Fruit fly (Drosophila melanogaster) Kc167 (cell line): Measurements from ENCODE around the gene Rnb.

Source experiments
- Myc ChIP-seq: fragments of >200 bp; optimal IDR thresholded peaks from 2 replicates; lab custom pipeline; 2017; ENCODE audit warnings: missing external identifiers
- h ChIP-seq: fragments of >200 bp; optimal IDR thresholded peaks from 3 replicates; lab custom pipeline; 2018; ENCODE audit warnings: missing external identifiers
- psq ChIP-seq: fragments of >200 bp; optimal IDR thresholded peaks from 2 replicates; lab custom pipeline; 2017; ENCODE audit warnings: missing external identifiers
- ttk ChIP-seq: sonication (Bioruptor generic); optimal IDR thresholded peaks from 2 replicates; lab custom pipeline; 2017; ENCODE audit warnings: missing external identifiers

DNA sequence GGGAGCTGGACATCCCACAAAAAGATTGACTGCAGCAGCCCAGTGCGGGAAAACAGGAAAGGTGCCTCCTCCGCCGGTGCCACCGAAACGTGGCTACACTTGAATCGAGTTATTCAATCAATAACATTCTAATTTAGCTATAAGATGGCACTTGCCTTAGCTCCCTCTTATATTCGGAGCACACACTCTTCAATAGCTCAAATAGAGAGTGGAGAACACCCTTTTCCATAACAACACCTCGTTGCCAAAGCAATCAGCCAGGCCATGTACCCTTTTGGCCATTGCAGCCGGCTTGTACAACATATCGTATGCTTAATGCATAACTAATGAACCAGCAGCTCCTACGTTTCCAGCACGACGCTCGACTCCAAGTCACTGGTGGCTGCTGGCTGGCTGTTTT, 38.6 kb upstream of the Rnb start:
- TF ChIP-seq Myc (lab: Kevin White, UChicago) (no peak), ttk (lab: Kevin White, UChicago) (no peak), h (lab: Kevin White, UChicago) (no peak), psq (lab: Kevin White, UChicago) (no peak)
